Fruit fly (Drosophila melanogaster): ENCODE results near the gene tut.

Gene tut

DNA sequence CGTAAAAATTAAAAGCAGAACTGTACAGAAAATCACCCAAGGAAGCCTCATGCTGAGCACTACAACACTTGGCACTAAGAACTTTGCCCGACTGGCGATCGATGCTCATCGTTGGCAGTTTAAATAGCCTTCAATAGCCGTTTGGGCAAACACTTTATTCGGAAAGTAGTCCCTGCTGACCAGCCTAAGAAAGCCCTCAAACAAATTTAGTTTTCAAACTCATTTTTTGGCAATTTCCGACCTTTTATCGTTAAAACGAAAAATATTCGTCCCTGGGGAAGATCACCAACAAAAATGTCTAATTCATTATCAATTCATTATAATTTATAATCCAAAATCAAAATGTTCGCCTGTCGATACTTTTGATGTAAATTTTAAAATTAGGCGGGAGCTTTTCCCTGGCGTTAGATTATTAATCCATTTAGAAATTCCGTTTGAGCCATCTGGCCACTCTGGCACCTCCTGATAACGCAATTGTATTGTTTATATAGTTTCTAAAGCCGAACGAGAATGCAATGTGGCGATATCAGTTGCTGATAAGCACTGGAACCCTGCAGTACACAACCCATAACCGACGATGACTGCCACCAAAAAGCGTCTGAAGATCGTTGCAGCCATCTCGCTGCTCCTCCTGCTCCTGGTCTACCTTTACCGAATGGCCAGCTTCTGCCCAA, 29.9 kb downstream of the tut start, which contains the start of the genes mthl7 and Uxs (continued):
- TF ChIP-seq nerfin-1 (tag; optimal IDR thresholded peaks at IDR 0.05), result no peak
- no peak for TF ChIP-seq salm (tag; optimal IDR thresholded peaks at IDR 0.05)
- TF ChIP-seq ci (GFP tag; IDR thresholded peaks at IDR 0.05), result no peak
- TF ChIP-seq ap (GFP tag; IDR thresholded peaks at IDR 0.05), result no peak
- peak; percentile 4 for TF ChIP-seq sug (tag; optimal IDR thresholded peaks at IDR 0.05)
- TF ChIP-seq CG32767 (GFP tag; IDR thresholded peaks at IDR 0.05), result no peak
- no peak for TF ChIP-seq CG10979 (tag; optimal IDR thresholded peaks at IDR 0.05)
- TF ChIP-seq ttk (GFP tag; IDR thresholded peaks at IDR 0.05), result no peak
- no peak for TF ChIP-seq CG3281 (GFP tag; optimal IDR thresholded peaks at IDR 0.05)
- peak; percentile 22; the same call in 1 of the 2 replicates for TF ChIP-seq sna (GFP tag; IDR thresholded peaks at IDR 0.05; ENCODE audit: partially characterized antibody)
- TF ChIP-seq GATAe (GFP tag; conservative IDR thresholded peaks at IDR 0.05), result peak; percentile 72
- TF ChIP-seq CG15514 (GFP tag; optimal IDR thresholded peaks at IDR 0.05), result peak; percentile 45
- TF ChIP-seq Dll (GFP tag; IDR thresholded peaks at IDR 0.05; ENCODE audit: partially characterized antibody), result peak; percentile 56; the same call in 1 of the 4 replicates
- no peak for TF ChIP-seq psq (GFP tag; optimal IDR thresholded peaks at IDR 0.05)
- peak; percentile 29; the same call in 1 of the 2 replicates for TF ChIP-seq hbn (GFP tag; IDR thresholded peaks at IDR 0.05; ENCODE audit: partially characterized antibody)
- TF ChIP-seq slou (GFP tag; optimal IDR thresholded peaks at IDR 0.05), result no peak
- TF ChIP-seq BEAF-32 (GFP tag; optimal IDR thresholded peaks at IDR 0.05), result peak; percentile 63
- no peak for TF ChIP-seq Hmx (GFP tag; optimal IDR thresholded peaks at IDR 0.05)
- no peak for TF ChIP-seq CG10431 (GFP tag; optimal IDR thresholded peaks at IDR 0.05)
- peak; percentile 45; the same call in 2 of the 3 replicates for TF ChIP-seq CG34224 (GFP tag; IDR thresholded peaks at IDR 0.05; ENCODE audit: partially characterized antibody)
- peak; percentile 75 for TF ChIP-seq MBD-R2 (GFP tag; IDR thresholded peaks at IDR 0.05)
- no peak for TF ChIP-seq CG16863 (GFP tag; optimal IDR thresholded peaks at IDR 0.05)
- TF ChIP-seq fd96Cb (tag; optimal IDR thresholded peaks at IDR 0.05), result no peak
- no peak for TF ChIP-seq Six4 (GFP tag; optimal IDR thresholded peaks at IDR 0.05)
- TF ChIP-seq pzg (GFP tag; optimal IDR thresholded peaks at IDR 0.05), result peak; percentile 70
- no peak for TF ChIP-seq CG15269 (tag; optimal IDR thresholded peaks at IDR 0.05)
- peak in 1 of 2 experiments; percentile 34 for TF ChIP-seq Pdp1 (GFP tag; optimal IDR thresholded peaks at IDR 0.05)
- TF ChIP-seq kay (GFP tag; optimal IDR thresholded peaks at IDR 0.05), result no peak
- no peak for TF ChIP-seq Fer2 (tag; optimal IDR thresholded peaks at IDR 0.05)
- TF ChIP-seq CG14965 (GFP tag; optimal IDR thresholded peaks at IDR 0.05; ENCODE audit: borderline replicate concordance), result no peak
- no peak for TF ChIP-seq CG10267 (tag; optimal IDR thresholded peaks at IDR 0.05)
- TF ChIP-seq CkIIα-i1 (GFP tag; IDR thresholded peaks at IDR 0.05), result no peak
- peak; percentile 41 for TF ChIP-seq MESR4 (GFP tag; optimal IDR thresholded peaks at IDR 0.05)
- TF ChIP-seq bigmax (GFP tag; optimal IDR thresholded peaks at IDR 0.05), result peak; percentile 55
- no peak for TF ChIP-seq bcd (GFP tag; optimal IDR thresholded peaks at IDR 0.05)
- peak; percentile 72; the same call in 1 of the 4 replicates for TF ChIP-seq chinmo (GFP tag; IDR thresholded peaks at IDR 0.05; ENCODE audit: partially characterized antibody)
- no peak for TF ChIP-seq CG4404 (GFP tag; IDR thresholded peaks at IDR 0.05)
- TF ChIP-seq CG42726 (GFP tag; IDR thresholded peaks at IDR 0.05; ENCODE audit: partially characterized antibody), result peak; percentile 36; the same call in 1 of the 2 replicates
- peak; percentile 47 for TF ChIP-seq CG1603 (tag; optimal IDR thresholded peaks at IDR 0.05)
- TF ChIP-seq wdn (GFP tag; IDR thresholded peaks at IDR 0.05), result no peak
- TF ChIP-seq ken (GFP tag; IDR thresholded peaks at IDR 0.05), result no peak
- TF ChIP-seq knrl (GFP tag; IDR thresholded peaks at IDR 0.05; ENCODE audit: partially characterized antibody), result peak; percentile 35; the same call in 1 of the 3 replicates
- TF ChIP-seq E2f2 (GFP tag; IDR thresholded peaks at IDR 0.05), result peak; percentile 95
- TF ChIP-seq crp (GFP tag; optimal IDR thresholded peaks at IDR 0.05), result peak in 1 of 2 experiments; percentile 56
- no peak for TF ChIP-seq CG31365 (tag; optimal IDR thresholded peaks at IDR 0.05)
- TF ChIP-seq CG7963 (GFP tag; IDR thresholded peaks at IDR 0.05; ENCODE audit: partially characterized antibody), result 0 out of 3 replicates have a peak, but pooled peaks have one; percentile 29
- TF ChIP-seq Myb (GFP tag; optimal IDR thresholded peaks at IDR 0.05), result no peak

Measured in whole organism, embryonic.